Worm (Caenorhabditis elegans) whole organism, midembryonic: ENCODE results near the gene C23H4.8.

Experiments used
- cog-1 ChIP-seq: sonication (generic microtip); optimal IDR thresholded peaks from 2 replicates; lab custom pipeline; 2016; ENCODE audit warnings: missing genetic modification characterization, missing compliant biosample characterization
- flt-1 ChIP-seq: fragments of 200-800 bp; sonication (Bioruptor generic); IDR thresholded peaks from 2 replicates; pipeline ENCODE4 v1.3.6; 2022; ENCODE audit warnings: missing genetic modification characterization, missing compliant biosample characterization
- klf-2 ChIP-seq: fragments of 200-800 bp; sonication (Bioruptor generic); conservative IDR thresholded peaks from 2 replicates; pipeline ENCODE4 v1.3.6; 2022; ENCODE audit warnings: missing genetic modification reagents, missing genetic modification characterization, missing compliant biosample characterization
- ztf-23 ChIP-seq: fragments of 200-800 bp; sonication (Bioruptor generic); IDR thresholded peaks from 2 replicates; pipeline ENCODE4 v1.3.6; 2022; ENCODE audit warnings: missing genetic modification reagents, missing genetic modification characterization, missing compliant biosample characterization

ce11 chrX:12207078-12207477, 10.0 kb upstream of the C23H4.8 start:
- no peak for TF ChIP-seq cog-1 (tag; lab: Kevin White, UChicago)
- no peak for TF ChIP-seq ztf-23
- TF ChIP-seq klf-2 (GFP tag; lab: Robert Waterston, UW), result no peak
- no peak for TF ChIP-seq flt-1 (GFP tag; lab: Robert Waterston, UW)
